Fruit fly (Drosophila melanogaster) Kc167 (cell line): ENCODE data around the gene sky.

ENCODE experiments used
- Myc ChIP-seq: fragments of >200 bp; optimal IDR thresholded peaks from 2 replicates; lab custom pipeline; 2017; ENCODE audit warnings: missing external identifiers
- Sin3A ChIP-seq: fragments of >200 bp; optimal IDR thresholded peaks from 2 replicates; lab custom pipeline; 2018; ENCODE audit warnings: missing external identifiers
- h ChIP-seq: fragments of >200 bp; optimal IDR thresholded peaks from 3 replicates; lab custom pipeline; 2018; ENCODE audit warnings: missing external identifiers
- insv ChIP-seq: fragments of >200 bp; optimal IDR thresholded peaks from 3 replicates; lab custom pipeline; 2018; ENCODE audit warnings: missing external identifiers
- psq ChIP-seq: fragments of >200 bp; optimal IDR thresholded peaks from 2 replicates; lab custom pipeline; 2017; ENCODE audit warnings: missing external identifiers
- ttk ChIP-seq: sonication (Bioruptor generic); optimal IDR thresholded peaks from 2 replicates; lab custom pipeline; 2017; ENCODE audit warnings: missing external identifiers

DNA sequence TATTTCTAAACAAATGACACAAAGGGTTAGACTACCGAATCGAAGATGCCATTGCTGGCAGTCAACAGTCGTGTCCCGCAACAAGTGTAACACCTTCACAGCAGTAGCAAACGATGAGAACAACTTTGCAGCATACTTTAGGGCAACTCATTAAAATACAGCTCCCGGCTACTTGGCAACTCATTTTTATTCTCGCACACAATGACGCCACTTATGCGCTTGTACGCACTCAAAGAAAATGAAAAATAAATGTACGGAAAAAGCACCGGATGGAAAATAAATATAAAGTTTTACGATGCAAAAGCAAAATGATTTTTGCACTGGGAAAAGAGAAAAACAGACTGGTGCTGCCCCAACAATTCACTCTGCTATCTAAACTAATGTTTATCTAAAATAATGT is 27.5 kb downstream of the sky start:
- no peak for TF ChIP-seq h
- no peak for TF ChIP-seq insv
- TF ChIP-seq psq (lab: Kevin White, UChicago), result no peak
- TF ChIP-seq Myc (lab: Kevin White, UChicago), result no peak
- no peak for TF ChIP-seq Sin3A (lab: Kevin White, UChicago)
- TF ChIP-seq ttk, result no peak
